Worm (Caenorhabditis elegans): Measurements from ENCODE around the gene C50F7.9.

Gene C50F7.9

ce11 chrIV:7710824-7711223 lies 21.0 kb downstream of the C50F7.9 start, which contains the start of gene nhr-8:
Gene nhr-8 (plus strand): TSS chrIV:7710983.
- no peak for TF ChIP-seq F26F4.8 (GFP tag; conservative IDR thresholded peaks at IDR 0.05)
- TF ChIP-seq hlh-11 (tag; optimal IDR thresholded peaks at IDR 0.05) = peak; percentile 87
- peak; percentile 97 for TF ChIP-seq pqm-1 (tag; optimal IDR thresholded peaks at IDR 0.05)
- TF ChIP-seq nhr-77 (tag; optimal IDR thresholded peaks at IDR 0.05) = peak; percentile 63
- TF ChIP-seq ZK337.2 (GFP tag; IDR thresholded peaks at IDR 0.05) = no peak
- TF ChIP-seq dve-1 (tag; optimal IDR thresholded peaks at IDR 0.05; ENCODE audit: insufficient read depth) = peak; percentile 92
- peak; percentile 54 for TF ChIP-seq mep-1 (tag; optimal IDR thresholded peaks at IDR 0.05)
- no peak for TF ChIP-seq snpc-4 (tag; optimal IDR thresholded peaks at IDR 0.05)
- TF ChIP-seq nhr-48 (tag; optimal IDR thresholded peaks at IDR 0.05) = peak; percentile 15
- no peak for TF ChIP-seq daf-16 (GFP tag; optimal IDR thresholded peaks at IDR 0.05)
- peak; percentile 80 for TF ChIP-seq daf-16 (tag; optimal IDR thresholded peaks at IDR 0.05)
- no peak for TF ChIP-seq ceh-44 (GFP tag; IDR thresholded peaks at IDR 0.05)
- peak; percentile 81 for TF ChIP-seq php-3 (GFP tag; IDR thresholded peaks at IDR 0.05)
- peak; percentile 51 for TF ChIP-seq T20F7.1 (GFP tag; optimal IDR thresholded peaks at IDR 0.05)
- no peak for TF ChIP-seq D1046.2 (GFP tag; IDR thresholded peaks at IDR 0.05)
- peak; percentile 40 for TF ChIP-seq nhr-102 (tag; optimal IDR thresholded peaks at IDR 0.05)
- peak; percentile 93 for TF ChIP-seq nhr-28 (tag; optimal IDR thresholded peaks at IDR 0.05)
- TF ChIP-seq mes-2 (tag; optimal IDR thresholded peaks at IDR 0.05; ENCODE audit: poor library complexity, severe bottlenecking) = peak; percentile 17
- no peak for TF ChIP-seq nhr-25 (tag; optimal IDR thresholded peaks at IDR 0.05; ENCODE audit: borderline replicate concordance, insufficient read depth)
- no peak for TF ChIP-seq madf-9 (GFP tag; conservative IDR thresholded peaks at IDR 0.05)
- TF ChIP-seq nhr-41 (GFP tag; IDR thresholded peaks at IDR 0.05) = no peak
- TF ChIP-seq tra-1 (GFP tag; IDR thresholded peaks at IDR 0.05) = peak; percentile 58; the same call in 1 of the 2 replicates
- peak; percentile 2 for TF ChIP-seq ztf-7 (tag; optimal IDR thresholded peaks at IDR 0.05)
- peak in 1 of 2 experiments; percentile 29 for TF ChIP-seq lsy-2 (tag; optimal IDR thresholded peaks at IDR 0.05)
- TF ChIP-seq dmd-6 (GFP tag; IDR thresholded peaks at IDR 0.05) = peak; percentile 92
- no peak for TF ChIP-seq Y5F2A.4 (GFP tag; optimal IDR thresholded peaks at IDR 0.05)
- no peak for TF ChIP-seq nhr-111 (GFP tag; optimal IDR thresholded peaks at IDR 0.05)
- TF ChIP-seq attf-4 (tag; optimal IDR thresholded peaks at IDR 0.05) = no peak
- no peak for TF ChIP-seq ceh-28 (tag; optimal IDR thresholded peaks at IDR 0.05)
- TF ChIP-seq arid-1 (GFP tag; conservative IDR thresholded peaks at IDR 0.05) = no peak
- TF ChIP-seq skn-1 (tag; optimal IDR thresholded peaks at IDR 0.05) = no peak
- peak; percentile 67 for TF ChIP-seq lin-1 (GFP tag; IDR thresholded peaks at IDR 0.05)
- TF ChIP-seq hlh-30 (tag; optimal IDR thresholded peaks at IDR 0.05; ENCODE audit: insufficient read depth) = peak; percentile 23
- no peak for TF ChIP-seq daf-19 (GFP tag; conservative IDR thresholded peaks at IDR 0.05)
- peak; percentile 50 for TF ChIP-seq lin-38 (GFP tag; IDR thresholded peaks at IDR 0.05)
- no peak for TF ChIP-seq ceh-82 (tag; optimal IDR thresholded peaks at IDR 0.05)
- 0 out of 2 replicates have a peak, but pooled peaks have one; percentile 29 for TF ChIP-seq saeg-2 (GFP tag; IDR thresholded peaks at IDR 0.05)
- TF ChIP-seq mxl-3 (GFP tag; optimal IDR thresholded peaks at IDR 0.05) = peak; percentile 26
- TF ChIP-seq vab-7 (GFP tag; IDR thresholded peaks at IDR 0.05) = no peak
- TF ChIP-seq daf-8 (GFP tag; IDR thresholded peaks at IDR 0.05) = no peak
- no peak for TF ChIP-seq ztf-11 (tag; optimal IDR thresholded peaks at IDR 0.05)
- TF ChIP-seq nhr-6 (tag; optimal IDR thresholded peaks at IDR 0.05) = peak; percentile 16

ce11 chrIV:7709701-7710100 lies 22.2 kb downstream of the C50F7.9 start, which contains the start of the genes mrpl-1, emc-6 and mrps-24:
Gene mrpl-1 (minus strand): TSS chrIV:7709701.
Gene emc-6 (minus strand): TSS chrIV:7709736.
Gene mrps-24 (plus strand): TSS chrIV:7710045.
- TF ChIP-seq tag-97 (GFP tag; IDR thresholded peaks at IDR 0.05) (no peak), pha-4 (GFP tag; IDR thresholded peaks at IDR 0.05) (no peak), pha-4 (tag; optimal IDR thresholded peaks at IDR 0.05) (peak; percentile 53), ceh-62 (tag; optimal IDR thresholded peaks at IDR 0.05) (no peak), rbr-2 (tag; optimal IDR thresholded peaks at IDR 0.05) (peak; percentile 38), php-3 (GFP tag; IDR thresholded peaks at IDR 0.05) (no peak), nhr-102 (tag; optimal IDR thresholded peaks at IDR 0.05) (peak; percentile 37), spr-3 (GFP tag; optimal IDR thresholded peaks at IDR 0.05) (no peak), hif-1 (tag; optimal IDR thresholded peaks at IDR 0.05) (no peak), lin-39 (tag; optimal IDR thresholded peaks at IDR 0.05) (no peak), ztf-7 (tag; optimal IDR thresholded peaks at IDR 0.05) (peak; percentile 28), nhr-11 (tag; optimal IDR thresholded peaks at IDR 0.05) (no peak), unc-130 (GFP tag; optimal IDR thresholded peaks at IDR 0.05) (peak; percentile 10), madf-9 (GFP tag; conservative IDR thresholded peaks at IDR 0.05) (no peak), nhr-6 (tag; optimal IDR thresholded peaks at IDR 0.05) (no peak), daf-8 (GFP tag; IDR thresholded peaks at IDR 0.05) (no peak), nhr-28 (tag; optimal IDR thresholded peaks at IDR 0.05) (peak; percentile 24), lin-1 (GFP tag; IDR thresholded peaks at IDR 0.05) (no peak)
